Worm (Caenorhabditis elegans) whole organism, L3 larva: Measurements from ENCODE around the gene srg-32.

ENCODE experiments used
- R02D3.7 ChIP-seq: fragments of 150-350 bp; optimal IDR thresholded peaks from 2 replicates; lab custom pipeline; 2014; ENCODE audit warnings: missing biosample characterization, missing genetic modification characterization
- ZK546.5 ChIP-seq: sonication (generic microtip); optimal IDR thresholded peaks from 2 replicates; lab custom pipeline; 2017; ENCODE audit warnings: missing biosample characterization, missing genetic modification characterization
- aly-2 ChIP-seq: fragments of 150-350 bp; optimal IDR thresholded peaks from 2 replicates; lab custom pipeline; 2014; ENCODE audit warnings: missing biosample characterization, missing genetic modification characterization
- ama-1 ChIP-seq: fragments of 150-350 bp; optimal IDR thresholded peaks from 2 replicates; lab custom pipeline; 2018
- ceh-16 ChIP-seq: sonication (generic microtip); optimal IDR thresholded peaks from 2 replicates; lab custom pipeline; 2017; ENCODE audit warnings: missing biosample characterization, missing genetic modification characterization
- ceh-28 ChIP-seq: fragments of 150-350 bp; optimal IDR thresholded peaks from 2 replicates; lab custom pipeline; 2014; ENCODE audit warnings: missing biosample characterization, missing genetic modification reagents, missing genetic modification characterization
- ceh-9 ChIP-seq: sonication (generic microtip); optimal IDR thresholded peaks from 2 replicates; lab custom pipeline; 2018; ENCODE audit warnings: missing biosample characterization, missing genetic modification characterization
- daf-12 ChIP-seq: fragments of 150-350 bp; optimal IDR thresholded peaks from 2 replicates; lab custom pipeline; 2014; ENCODE audit warnings: missing biosample characterization, missing genetic modification reagents, missing genetic modification characterization
- egl-27 ChIP-seq: sonication (generic microtip); optimal IDR thresholded peaks from 4 replicates; lab custom pipeline; 2017; ENCODE audit warnings: missing biosample characterization, missing genetic modification reagents, missing genetic modification characterization
- elt-1 ChIP-seq: fragments of 150-350 bp; optimal IDR thresholded peaks from 2 replicates; lab custom pipeline; 2014; ENCODE audit warnings: missing biosample characterization, missing genetic modification characterization
- elt-2 ChIP-seq: sonication (generic microtip); optimal IDR thresholded peaks from 2 replicates; lab custom pipeline; 2016; ENCODE audit warnings: missing genetic modification reagents, mild to moderate bottlenecking, missing genetic modification characterization, missing compliant biosample characterization
- elt-3 ChIP-seq, 3 experiments: fragments of 150-350 bp in 1 of 3; sonication (generic microtip) in 2 of 3; optimal IDR thresholded peaks; 2 replicates in 2 of 3; 4 replicates in 1 of 3; lab custom pipeline; 2014 to 2017; ENCODE audit warnings: missing biosample characterization in 3 of 3, missing genetic modification characterization in 3 of 3
- eor-1 ChIP-seq, 2 experiments: fragments of 150-350 bp; optimal IDR thresholded peaks; 2 replicates each; lab custom pipeline; 2014 to 2018; ENCODE audit warnings: missing biosample characterization in 2 of 2, missing genetic modification characterization in 2 of 2
- fkh-10 ChIP-seq: sonication (generic microtip); optimal IDR thresholded peaks from 2 replicates; lab custom pipeline; 2017; ENCODE audit warnings: missing biosample characterization, missing genetic modification reagents, missing genetic modification characterization
- fkh-2 ChIP-seq: fragments of 150-350 bp; optimal IDR thresholded peaks from 2 replicates; lab custom pipeline; 2014; ENCODE audit warnings: missing biosample characterization, missing genetic modification reagents, missing genetic modification characterization
- fos-1 ChIP-seq: fragments of 150-350 bp; optimal IDR thresholded peaks from 2 replicates; lab custom pipeline; 2014; ENCODE audit warnings: missing biosample characterization, missing genetic modification characterization
- hmg-11 ChIP-seq: sonication (generic microtip); optimal IDR thresholded peaks from 2 replicates; lab custom pipeline; 2016; ENCODE audit warnings: missing genetic modification characterization, missing compliant biosample characterization
- lin-39 ChIP-seq: fragments of 150-350 bp; optimal IDR thresholded peaks from 2 replicates; lab custom pipeline; 2018; ENCODE audit warnings: missing biosample characterization, missing genetic modification reagents, missing genetic modification characterization
- lsy-12 ChIP-seq: sonication (generic microtip); optimal IDR thresholded peaks from 2 replicates; lab custom pipeline; 2016; ENCODE audit warnings: mild to moderate bottlenecking, missing genetic modification characterization, missing compliant biosample characterization
- mdl-1 ChIP-seq: fragments of 150-350 bp; optimal IDR thresholded peaks from 2 replicates; lab custom pipeline; 2014; ENCODE audit warnings: missing biosample characterization, missing genetic modification characterization
- mml-1 ChIP-seq: fragments of 150-350 bp; sonication (generic microtip); optimal IDR thresholded peaks from 3 replicates; lab custom pipeline; 2014; ENCODE audit warnings: missing biosample characterization, missing genetic modification characterization
- nhr-11 ChIP-seq: fragments of 150-350 bp; optimal IDR thresholded peaks from 2 replicates; lab custom pipeline; 2014; ENCODE audit warnings: missing biosample characterization, missing genetic modification characterization
- nhr-12 ChIP-seq: fragments of 150-350 bp; optimal IDR thresholded peaks from 2 replicates; lab custom pipeline; 2014; ENCODE audit warnings: missing biosample characterization, missing genetic modification characterization
- nhr-23 ChIP-seq: fragments of 150-350 bp; optimal IDR thresholded peaks from 2 replicates; lab custom pipeline; 2014; ENCODE audit warnings: missing biosample characterization, missing genetic modification reagents, missing genetic modification characterization
- nhr-237 ChIP-seq: fragments of 150-350 bp; optimal IDR thresholded peaks from 2 replicates; lab custom pipeline; 2014; ENCODE audit warnings: missing biosample characterization, missing genetic modification characterization
- nhr-25 ChIP-seq: sonication (generic microtip); optimal IDR thresholded peaks from 2 replicates; lab custom pipeline; 2017; ENCODE audit warnings: missing biosample characterization, missing genetic modification characterization
- nhr-43 ChIP-seq: sonication (generic microtip); optimal IDR thresholded peaks from 2 replicates; lab custom pipeline; 2016; ENCODE audit warnings: mild to moderate bottlenecking, missing genetic modification characterization, missing compliant biosample characterization; ENCODE audit not compliant: poor library complexity, severe bottlenecking
- nhr-67 ChIP-seq: fragments of 150-350 bp; optimal IDR thresholded peaks from 2 replicates; lab custom pipeline; 2014; ENCODE audit warnings: missing biosample characterization, missing genetic modification characterization
- nhr-76 ChIP-seq: fragments of 150-350 bp; sonication (generic microtip); optimal IDR thresholded peaks from 5 replicates; lab custom pipeline; 2014; ENCODE audit warnings: missing biosample characterization, missing genetic modification characterization
- pha-4 ChIP-seq: fragments of 150-350 bp; optimal IDR thresholded peaks from 2 replicates; lab custom pipeline; 2014; ENCODE audit warnings: missing biosample characterization, missing genetic modification reagents, missing genetic modification characterization
- pqm-1 ChIP-seq: fragments of 150-350 bp; optimal IDR thresholded peaks from 2 replicates; lab custom pipeline; 2017; ENCODE audit warnings: missing biosample characterization, missing genetic modification characterization, inconsistent platforms
- sea-2 ChIP-seq: fragments of 150-350 bp; sonication (generic microtip); optimal IDR thresholded peaks from 4 replicates; lab custom pipeline; 2014; ENCODE audit warnings: missing biosample characterization, missing genetic modification reagents, missing genetic modification characterization
- snpc-4 ChIP-seq: fragments of 150-350 bp; optimal IDR thresholded peaks from 2 replicates; lab custom pipeline; 2014; ENCODE audit warnings: missing biosample characterization, missing genetic modification characterization
- tbx-2 ChIP-seq: sonication (generic microtip); optimal IDR thresholded peaks from 2 replicates; lab custom pipeline; 2016; ENCODE audit warnings: mild to moderate bottlenecking, missing genetic modification characterization, missing compliant biosample characterization
- unc-62 ChIP-seq: fragments of 150-350 bp; sonication (generic microtip); optimal IDR thresholded peaks from 4 replicates; lab custom pipeline; 2014; ENCODE audit warnings: missing biosample characterization, missing genetic modification reagents, missing genetic modification characterization
- zag-1 ChIP-seq: fragments of 150-350 bp; optimal IDR thresholded peaks from 2 replicates; lab custom pipeline; 2014; ENCODE audit warnings: missing biosample characterization, missing genetic modification characterization
- ztf-11 ChIP-seq: fragments of 150-350 bp; optimal IDR thresholded peaks from 2 replicates; lab custom pipeline; 2014; ENCODE audit warnings: missing biosample characterization, missing genetic modification characterization
- ztf-4 ChIP-seq: fragments of 150-350 bp; optimal IDR thresholded peaks from 2 replicates; lab custom pipeline; 2014; ENCODE audit warnings: missing biosample characterization, missing genetic modification characterization

srg-32 gene

ce11 chrV:10557094-10557493 is 31.5 kb downstream of the srg-32 start:
- no peak for TF ChIP-seq snpc-4 (tag; lab: Kevin White, UChicago)
- TF ChIP-seq nhr-25 (tag; lab: Kevin White, UChicago) = peak; percentile 24
- no peak for TF ChIP-seq nhr-11 (tag; lab: Kevin White, UChicago)
- TF ChIP-seq zag-1 (tag; lab: Kevin White, UChicago) = no peak
- peak; percentile 40 for TF ChIP-seq nhr-23 (tag; lab: Kevin White, UChicago)
- TF ChIP-seq ZK546.5 (tag; lab: Kevin White, UChicago) = no peak
- no peak for TF ChIP-seq ceh-16
- TF ChIP-seq hmg-11 (tag; lab: Kevin White, UChicago) = no peak
- no peak for TF ChIP-seq aly-2 (tag; lab: Kevin White, UChicago)
- no peak for TF ChIP-seq elt-1
- peak in 1 of 3 experiments; percentile 55 for TF ChIP-seq elt-3 (tag; optimal IDR thresholded peaks at IDR 0.05; lab: Kevin White, UChicago)
- no peak for TF ChIP-seq eor-1 (tag; optimal IDR thresholded peaks at IDR 0.05; lab: Kevin White, UChicago)
- TF ChIP-seq lin-39 (tag; lab: Kevin White, UChicago) = no peak
- no peak for TF ChIP-seq daf-12 (tag; lab: Kevin White, UChicago)

DNA sequence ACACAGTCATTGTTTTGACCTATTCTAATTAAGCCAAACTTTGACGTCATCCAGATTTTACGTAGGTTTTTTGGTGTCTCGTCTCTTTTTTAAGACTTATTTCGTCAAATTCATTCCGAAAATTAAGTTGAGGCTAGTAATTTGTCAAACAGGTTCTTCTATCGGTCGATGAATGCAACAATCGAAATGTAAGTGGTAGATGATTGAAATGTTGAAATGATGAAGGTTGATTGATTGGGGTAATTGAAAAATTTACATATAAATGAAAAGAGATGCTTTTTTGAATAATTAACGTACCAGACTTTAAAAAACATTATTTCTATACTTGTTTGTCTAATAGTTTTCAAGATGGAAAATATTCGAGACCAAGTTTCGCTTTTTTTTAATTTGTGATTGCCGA is 32.2 kb downstream of the srg-32 start:
- TF ChIP-seq pqm-1 = no peak
- no peak for TF ChIP-seq fkh-10 (GFP tag; lab: Kevin White, UChicago)
- TF ChIP-seq egl-27 (tag; lab: Kevin White, UChicago) = no peak
- no peak for TF ChIP-seq ceh-28 (tag; lab: Kevin White, UChicago)
- TF ChIP-seq elt-2 = no peak
- TF ChIP-seq nhr-12 (tag; lab: Kevin White, UChicago) = no peak
- TF ChIP-seq ZK546.5 (tag; lab: Kevin White, UChicago) = no peak
- no peak for TF ChIP-seq nhr-237 (tag; lab: Kevin White, UChicago)
- TF ChIP-seq aly-2 (tag; lab: Kevin White, UChicago) = no peak
- no peak for TF ChIP-seq nhr-43 (tag; lab: Kevin White, UChicago)
- TF ChIP-seq nhr-25 (tag; lab: Kevin White, UChicago) = no peak
- TF ChIP-seq mdl-1 = no peak
- no peak for TF ChIP-seq ceh-9
- no peak for TF ChIP-seq nhr-76 (tag; lab: Kevin White, UChicago)
- no peak for TF ChIP-seq sea-2 (GFP tag; lab: Kevin White, UChicago)
- no peak for TF ChIP-seq lsy-12 (tag; lab: Kevin White, UChicago)
- no peak for TF ChIP-seq nhr-67 (tag; lab: Kevin White, UChicago)
- no peak for TF ChIP-seq lin-39 (tag; lab: Kevin White, UChicago)
- no peak for TF ChIP-seq mml-1
- no peak for TF ChIP-seq hmg-11 (tag; lab: Kevin White, UChicago)

DNA sequence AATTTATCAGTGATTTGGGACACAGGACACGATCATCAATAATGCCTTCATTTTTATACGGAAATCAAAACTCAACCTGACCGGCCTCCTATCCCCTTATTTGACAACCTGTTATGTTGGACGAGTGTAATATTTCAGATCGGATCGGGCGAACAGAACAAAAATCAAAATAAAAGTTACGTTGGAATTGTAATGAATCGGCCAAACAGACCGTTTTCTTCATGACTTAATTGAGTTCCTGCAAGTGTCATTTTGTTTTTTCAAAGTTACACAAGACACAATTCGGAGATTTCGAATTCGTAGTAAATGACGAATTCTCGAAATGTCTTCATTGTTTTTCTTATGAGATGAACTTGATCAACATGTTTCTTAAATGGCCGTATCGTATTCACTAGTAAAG is 33.4 kb downstream of the srg-32 start, which contains the start of gene F32G8.3:
Gene F32G8.3, minus strand, starts transcription at position 101 of the 400 bp plus-strand sequence.
- TF ChIP-seq ZK546.5 (tag; lab: Kevin White, UChicago) (no peak), ztf-4 (tag; lab: Kevin White, UChicago) (no peak), ceh-28 (tag; lab: Kevin White, UChicago) (no peak), snpc-4 (tag; lab: Kevin White, UChicago) (no peak), R02D3.7 (no peak), fos-1 (no peak), elt-1 (no peak), nhr-67 (tag; lab: Kevin White, UChicago) (no peak), nhr-237 (tag; lab: Kevin White, UChicago) (no peak), mdl-1 (no peak), nhr-12 (tag; lab: Kevin White, UChicago) (no peak), daf-12 (tag; lab: Kevin White, UChicago) (no peak), aly-2 (tag; lab: Kevin White, UChicago) (no peak), unc-62 (no peak), nhr-76 (tag; lab: Kevin White, UChicago) (no peak), lin-39 (tag; lab: Kevin White, UChicago) (no peak), fkh-2 (tag; lab: Kevin White, UChicago) (no peak), pha-4 (no peak)

DNA sequence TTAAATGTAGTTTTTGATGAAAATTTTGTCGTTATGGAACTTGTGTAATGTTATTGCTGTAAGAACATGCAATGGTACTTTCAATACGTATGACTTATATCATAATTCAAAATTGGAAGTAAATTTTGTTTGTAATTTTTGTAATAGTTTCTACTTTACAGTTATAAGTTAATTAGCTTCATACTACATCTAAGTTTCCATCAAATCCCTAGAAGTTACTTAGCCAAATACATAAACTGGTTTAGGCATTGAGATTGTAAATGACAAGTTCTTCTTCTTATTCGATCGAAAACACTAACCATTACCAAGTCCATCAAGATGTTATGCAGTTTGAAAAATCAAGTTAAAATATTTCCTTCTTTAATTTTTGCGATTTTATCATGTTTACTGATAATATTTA is 38.9 kb downstream of the srg-32 start, which contains the start of gene F32G8.2:
Gene F32G8.2, plus strand, starts transcription at position 301 of the 400 bp plus-strand sequence.
- TF ChIP-seq nhr-67 (tag; lab: Kevin White, UChicago) (no peak), ztf-11 (no peak), nhr-12 (tag; lab: Kevin White, UChicago) (no peak), unc-62 (no peak), pqm-1 (no peak), daf-12 (tag; lab: Kevin White, UChicago) (no peak), fkh-2 (tag; lab: Kevin White, UChicago) (no peak), ama-1 (lab: Kevin White, UChicago) (no peak), mml-1 (no peak), snpc-4 (tag; lab: Kevin White, UChicago) (no peak), tbx-2 (tag; lab: Kevin White, UChicago) (no peak), nhr-25 (tag; lab: Kevin White, UChicago) (no peak), nhr-43 (tag; lab: Kevin White, UChicago) (no peak)
- TF ChIP-seq, all 47 proteins: peak for 0
